Fruit fly (Drosophila melanogaster) whole organism, embryonic: ENCODE data around the gene CG10337.

Source experiments
- Atf6 ChIP-seq: fragments of 200-800 bp; sonication (Bioruptor generic); IDR thresholded peaks from 2 replicates; pipeline ENCODE4 v1.3.6; 2022; ENCODE audit warnings: missing biosample characterization, missing genetic modification characterization
- Bgb ChIP-seq: fragments of 200-800 bp; sonication (Bioruptor generic); IDR thresholded peaks from 2 replicates; pipeline ENCODE4 v1.3.6; 2022; ENCODE audit warnings: missing biosample characterization, missing genetic modification characterization; ENCODE audit not compliant: partially characterized antibody
- CG10654 ChIP-seq: fragments of 200-800 bp; sonication (Bioruptor generic); optimal IDR thresholded peaks from 2 replicates; lab custom pipeline; 2016; ENCODE audit warnings: missing biosample characterization, missing genetic modification characterization
- CG12942 ChIP-seq: fragments of 200-800 bp; sonication (Bioruptor generic); optimal IDR thresholded peaks from 3 replicates; lab custom pipeline; 2016; ENCODE audit warnings: missing biosample characterization, missing genetic modification characterization
- CG5953 ChIP-seq: fragments of 200-800 bp; sonication (Bioruptor generic); IDR thresholded peaks from 2 replicates; pipeline ENCODE4 v1.3.6; 2022; ENCODE audit warnings: missing biosample characterization, missing genetic modification characterization
- CG6272 ChIP-seq: fragments of 200-800 bp; sonication (Bioruptor generic); IDR thresholded peaks from 2 replicates; pipeline ENCODE4 v1.3.6; 2022; ENCODE audit warnings: missing biosample characterization, missing genetic modification characterization
- Chrac-16 ChIP-seq: fragments of 200-800 bp; sonication (Bioruptor generic); optimal IDR thresholded peaks from 3 replicates; lab custom pipeline; 2016; ENCODE audit warnings: missing biosample characterization, missing genetic modification characterization
- Dad ChIP-seq: fragments of 200-800 bp; sonication (Bioruptor generic); optimal IDR thresholded peaks from 3 replicates; lab custom pipeline; 2016; ENCODE audit warnings: missing biosample characterization, missing genetic modification characterization
- Doc2 ChIP-seq: fragments of 200-800 bp; sonication (Bioruptor generic); IDR thresholded peaks from 2 replicates; pipeline ENCODE4 v1.3.6; 2022; ENCODE audit warnings: missing biosample characterization, missing genetic modification characterization
- MESR4 ChIP-seq: fragments of 200-800 bp; sonication (Bioruptor generic); optimal IDR thresholded peaks from 2 replicates; lab custom pipeline; 2018; ENCODE audit warnings: missing biosample characterization, mild to moderate bottlenecking, missing genetic modification characterization, moderate library complexity
- tna ChIP-seq: fragments of 200-800 bp; sonication (Bioruptor generic); IDR thresholded peaks from 2 replicates; pipeline ENCODE4 v1.3.6; 2022; ENCODE audit warnings: missing biosample characterization, missing genetic modification characterization; ENCODE audit not compliant: partially characterized antibody

- TF ChIP-seq CG10654 (GFP tag; lab: Kevin White, UChicago): no peak
- TF ChIP-seq CG12942: no peak
- TF ChIP-seq Doc2 (GFP tag; lab: Robert Waterston, UW): no peak
- TF ChIP-seq CG6272: no peak
- no peak for TF ChIP-seq Chrac-16 (GFP tag; lab: Kevin White, UChicago)
- TF ChIP-seq Dad (GFP tag; lab: Kevin White, UChicago): no peak
- no peak for TF ChIP-seq MESR4 (GFP tag; lab: Kevin White, UChicago)
- no peak for TF ChIP-seq Bgb (GFP tag; lab: Robert Waterston, UW)
- TF ChIP-seq tna (GFP tag; lab: Robert Waterston, UW): no peak
- no peak for TF ChIP-seq CG5953
- no peak for TF ChIP-seq Atf6 (GFP tag; lab: Robert Waterston, UW)
Observed at dm6 chr2L:19540307-19540706, 6.5 kb downstream of the CG10337 start, which contains the start of gene CG13081.
